Fruit fly (Drosophila melanogaster): ENCODE data around the gene Obp93a.

DNA sequence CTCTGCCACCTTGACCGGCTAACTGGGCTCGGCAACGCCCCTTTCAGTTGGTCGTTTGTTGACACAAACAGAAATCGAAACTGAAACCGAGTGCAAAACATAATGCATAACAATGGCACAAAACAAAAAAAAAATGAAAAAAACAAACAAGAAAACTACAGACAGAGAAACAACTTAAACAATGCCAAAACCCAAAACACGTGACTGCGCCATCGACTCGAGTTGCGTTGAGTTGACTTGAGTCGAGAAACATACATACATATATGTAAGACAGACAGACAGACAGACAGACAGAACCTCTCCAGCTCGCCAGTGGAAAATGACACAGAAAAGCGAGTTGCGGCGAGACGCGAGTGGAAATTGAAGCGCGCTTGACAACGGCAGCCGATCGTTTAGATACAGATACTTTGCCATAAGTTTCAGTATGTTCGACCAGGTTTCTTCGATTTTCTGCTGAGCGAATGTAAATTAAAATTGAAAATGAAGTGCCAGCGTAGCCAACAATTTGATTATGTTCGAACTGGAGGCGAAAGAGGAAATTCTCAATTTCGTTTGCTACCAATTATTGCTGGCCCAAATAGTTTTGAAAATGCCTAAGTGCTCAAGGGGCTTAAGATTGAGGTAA is 40.1 kb upstream of the Obp93a start:
- TF ChIP-seq N (GFP tag; optimal IDR thresholded peaks at IDR 0.05) (no peak), Hnf4 (GFP tag; optimal IDR thresholded peaks at IDR 0.05) (no peak), lola (GFP tag; optimal IDR thresholded peaks at IDR 0.05) (no peak)

Measured in whole organism, wandering third instar larva.